Fruit fly (Drosophila melanogaster) whole organism, embryonic: ENCODE data around the gene CG12594.

Experiments
- Bgb ChIP-seq: fragments of 200-800 bp; sonication (Bioruptor generic); IDR thresholded peaks from 2 replicates; pipeline ENCODE4 v1.3.6; 2022; ENCODE audit warnings: missing biosample characterization, missing genetic modification characterization; ENCODE audit not compliant: partially characterized antibody
- CG10274 ChIP-seq: fragments of 200-800 bp; sonication (Bioruptor generic); optimal IDR thresholded peaks from 3 replicates; lab custom pipeline; 2017; ENCODE audit warnings: missing biosample characterization, mild to moderate bottlenecking, missing genetic modification characterization
- CG10959 ChIP-seq: fragments of 200-800 bp; sonication (Bioruptor generic); IDR thresholded peaks from 2 replicates; pipeline ENCODE4 v1.3.6; 2022; ENCODE audit warnings: missing biosample characterization, missing genetic modification characterization
- CG12391 ChIP-seq: fragments of 200-800 bp; sonication (Bioruptor generic); optimal IDR thresholded peaks from 3 replicates; lab custom pipeline; 2018; ENCODE audit warnings: missing biosample characterization, mild to moderate bottlenecking, missing genetic modification characterization, moderate library complexity
- CG14441 ChIP-seq: fragments of 200-800 bp; sonication (Bioruptor generic); IDR thresholded peaks from 2 replicates; pipeline ENCODE4 v1.3.6; 2022; ENCODE audit warnings: missing biosample characterization, missing genetic modification characterization
- CG15479 ChIP-seq: fragments of 200-800 bp; sonication (Bioruptor generic); optimal IDR thresholded peaks from 3 replicates; lab custom pipeline; 2019; ENCODE audit warnings: missing biosample characterization, mild to moderate bottlenecking, missing genetic modification characterization, moderate library complexity
- CG16779 ChIP-seq: fragments of 200-800 bp; sonication (Bioruptor generic); IDR thresholded peaks from 2 replicates; pipeline ENCODE4 v1.3.6; 2022; ENCODE audit warnings: missing biosample characterization, missing genetic modification characterization
- CG2889 ChIP-seq: fragments of 200-800 bp; sonication (Bioruptor generic); IDR thresholded peaks from 3 replicates; pipeline ENCODE4 v1.3.6; 2022; ENCODE audit warnings: missing biosample characterization, missing genetic modification characterization
- CG31365 ChIP-seq: fragments of 200-800 bp; sonication (Bioruptor generic); optimal IDR thresholded peaks from 2 replicates; lab custom pipeline; 2018; ENCODE audit warnings: missing biosample characterization, mild to moderate bottlenecking, missing genetic modification characterization
- CG34422 ChIP-seq: fragments of 200-800 bp; sonication (Bioruptor generic); IDR thresholded peaks from 3 replicates; pipeline ENCODE4 v1.3.6; 2022; ENCODE audit warnings: missing biosample characterization, missing genetic modification characterization
- CG3838 ChIP-seq: fragments of 200-800 bp; sonication (Bioruptor generic); optimal IDR thresholded peaks from 3 replicates; lab custom pipeline; 2016; ENCODE audit warnings: missing biosample characterization, missing genetic modification characterization
- CG4730 ChIP-seq: fragments of 200-800 bp; sonication (Bioruptor generic); IDR thresholded peaks from 2 replicates; pipeline ENCODE4 v1.3.6; 2022; ENCODE audit warnings: missing biosample characterization, missing genetic modification characterization
- CG6175 ChIP-seq: fragments of 200-800 bp; sonication (Bioruptor generic); IDR thresholded peaks from 3 replicates; pipeline ENCODE4 v1.3.6; 2022; ENCODE audit warnings: missing biosample characterization, missing genetic modification characterization
- CG6791 ChIP-seq: fragments of 200-800 bp; sonication (Bioruptor generic); IDR thresholded peaks from 3 replicates; pipeline ENCODE4 v1.3.6; 2022; ENCODE audit warnings: missing biosample characterization, missing genetic modification characterization; ENCODE audit not compliant: partially characterized antibody
- CG8089 ChIP-seq: fragments of 200-800 bp; sonication (Bioruptor generic); optimal IDR thresholded peaks from 3 replicates; lab custom pipeline; 2016; ENCODE audit warnings: missing biosample characterization, missing genetic modification characterization
- CG8290 ChIP-seq, 3 experiments: fragments of 200-800 bp; sonication (Bioruptor generic); optimal IDR thresholded peaks; 2 replicates each; lab custom pipeline; 2016 to 2019; ENCODE audit warnings: missing biosample characterization in 3 of 3, missing genetic modification characterization in 3 of 3, mild to moderate bottlenecking in 2 of 3, moderate library complexity in 1 of 3
- CG8765 ChIP-seq: fragments of 200-800 bp; sonication (Bioruptor generic); IDR thresholded peaks from 2 replicates; pipeline ENCODE4 v1.3.6; 2022; ENCODE audit warnings: missing biosample characterization, missing genetic modification characterization
- Dbx ChIP-seq: fragments of 200-800 bp; sonication (Bioruptor generic); IDR thresholded peaks from 3 replicates; pipeline ENCODE4 v1.3.6; 2022; ENCODE audit warnings: missing biosample characterization, missing genetic modification characterization
- Drgx ChIP-seq: fragments of 200-800 bp; sonication (Bioruptor generic); IDR thresholded peaks from 2 replicates; pipeline ENCODE4 v1.3.6; 2022; ENCODE audit warnings: missing biosample characterization, missing genetic modification characterization
- E2f1 ChIP-seq: fragments of 200-800 bp; sonication (Bioruptor generic); IDR thresholded peaks from 2 replicates; pipeline ENCODE4 v1.3.6; 2022; ENCODE audit warnings: missing biosample characterization, missing genetic modification characterization
- E2f2 ChIP-seq: fragments of 200-800 bp; sonication (Bioruptor generic); IDR thresholded peaks from 2 replicates; pipeline ENCODE4 v1.3.6; 2022; ENCODE audit warnings: missing biosample characterization, missing genetic modification characterization
- Ets65A ChIP-seq: fragments of 200-800 bp; sonication (Bioruptor generic); peaks from one replicate; lab custom pipeline; 2016; ENCODE audit warnings: missing biosample characterization, missing genetic modification characterization
- Gug ChIP-seq: fragments of 200-800 bp; sonication (Bioruptor generic); IDR thresholded peaks from 4 replicates; pipeline ENCODE4 v1.3.6; 2022; ENCODE audit warnings: missing biosample characterization, missing genetic modification characterization
- HLHmδ ChIP-seq: fragments of 200-800 bp; sonication (Bioruptor generic); optimal IDR thresholded peaks from 2 replicates; lab custom pipeline; 2018; ENCODE audit warnings: missing biosample characterization, mild to moderate bottlenecking, missing genetic modification characterization, moderate library complexity
- Med ChIP-seq: fragments of 200-800 bp; sonication (Bioruptor generic); peaks from one replicate; lab custom pipeline; 2016; ENCODE audit warnings: missing biosample characterization, missing genetic modification characterization, mild to moderate bottlenecking, inconsistent platforms, moderate library complexity
- Opbp ChIP-seq: fragments of 200-800 bp; sonication (Bioruptor generic); IDR thresholded peaks from 3 replicates; pipeline ENCODE4 v1.3.6; 2022; ENCODE audit warnings: missing biosample characterization, missing genetic modification characterization; ENCODE audit not compliant: partially characterized antibody
- Sry-β ChIP-seq: fragments of 200-800 bp; sonication (Bioruptor generic); optimal IDR thresholded peaks from 2 replicates; lab custom pipeline; 2018; ENCODE audit warnings: missing biosample characterization, mild to moderate bottlenecking, missing genetic modification characterization, moderate library complexity
- Xrp1 ChIP-seq: fragments of 200-800 bp; sonication (Bioruptor generic); IDR thresholded peaks from 2 replicates; pipeline ENCODE4 v1.3.6; 2022; ENCODE audit warnings: missing biosample characterization, missing genetic modification characterization
- al ChIP-seq: fragments of 200-800 bp; sonication (Bioruptor generic); IDR thresholded peaks from 2 replicates; pipeline ENCODE4 v1.3.6; 2022; ENCODE audit warnings: missing biosample characterization, missing genetic modification characterization
- amos ChIP-seq: fragments of 200-800 bp; sonication (Bioruptor generic); IDR thresholded peaks from 2 replicates; pipeline ENCODE4 v1.3.6; 2022; ENCODE audit warnings: missing biosample characterization, missing genetic modification characterization; ENCODE audit not compliant: partially characterized antibody
- ara ChIP-seq: fragments of 200-800 bp; sonication (Bioruptor generic); IDR thresholded peaks from 2 replicates; pipeline ENCODE4 v1.3.6; 2022; ENCODE audit warnings: missing biosample characterization, missing genetic modification characterization
- bbx ChIP-seq: fragments of 200-800 bp; sonication (Bioruptor generic); IDR thresholded peaks from 2 replicates; pipeline ENCODE4 v1.3.6; 2022; ENCODE audit warnings: missing biosample characterization, missing genetic modification characterization; ENCODE audit not compliant: partially characterized antibody
- cg ChIP-seq: fragments of 200-800 bp; sonication (Bioruptor generic); optimal IDR thresholded peaks from 3 replicates; lab custom pipeline; 2019; ENCODE audit warnings: missing biosample characterization, mild to moderate bottlenecking, missing genetic modification characterization, moderate library complexity
- chinmo ChIP-seq: fragments of 200-800 bp; sonication (Bioruptor generic); IDR thresholded peaks from 4 replicates; pipeline ENCODE4 v1.3.6; 2022; ENCODE audit warnings: missing biosample characterization, missing genetic modification characterization; ENCODE audit not compliant: partially characterized antibody
- ci ChIP-seq: fragments of 200-800 bp; sonication (Bioruptor generic); IDR thresholded peaks from 3 replicates; pipeline ENCODE4 v1.3.6; 2022; ENCODE audit warnings: missing biosample characterization, missing genetic modification characterization
- exex ChIP-seq: fragments of 200-800 bp; sonication (Bioruptor generic); optimal IDR thresholded peaks from 4 replicates; lab custom pipeline; 2018; ENCODE audit warnings: missing biosample characterization, mild to moderate bottlenecking, missing genetic modification characterization, moderate library complexity
- gem ChIP-seq: fragments of 200-800 bp; sonication (Bioruptor generic); optimal IDR thresholded peaks from 2 replicates; lab custom pipeline; 2019; ENCODE audit warnings: missing biosample characterization, mild to moderate bottlenecking, missing genetic modification characterization, moderate library complexity
- ken ChIP-seq: fragments of 200-800 bp; sonication (Bioruptor generic); IDR thresholded peaks from 3 replicates; pipeline ENCODE4 v1.3.6; 2022; ENCODE audit warnings: missing biosample characterization, missing genetic modification characterization
- kni ChIP-seq: fragments of 200-800 bp; sonication (Bioruptor generic); optimal IDR thresholded peaks from 3 replicates; lab custom pipeline; 2017; ENCODE audit warnings: mild to moderate bottlenecking, missing biosample characterization, missing genetic modification reagents, missing genetic modification characterization
- lov ChIP-seq, 2 experiments: fragments of 200-800 bp in 1 of 2; fragments of >200 bp in 1 of 2; sonication (Bioruptor generic) in 1 of 2; IDR thresholded peaks in 1 of 2; optimal IDR thresholded peaks in 1 of 2; 2 replicates in 1 of 2; 3 replicates in 1 of 2; pipeline versions ENCODE4 v1.3.6 to Lab custom; 2017 to 2022; ENCODE audit warnings: missing biosample characterization in 1 of 2, missing genetic modification characterization in 1 of 2
- otp ChIP-seq: fragments of 200-800 bp; sonication (Bioruptor generic); IDR thresholded peaks from 3 replicates; pipeline ENCODE4, ENCODE4 v1.3.6; 2022; ENCODE audit warnings: missing biosample characterization, missing genetic modification characterization
- sisA ChIP-seq: fragments of 200-800 bp; sonication (Bioruptor generic); IDR thresholded peaks from 2 replicates; pipeline ENCODE4 v1.3.6; 2022; ENCODE audit warnings: missing biosample characterization, missing genetic modification characterization
- slbo ChIP-seq: fragments of 200-800 bp; sonication (Bioruptor generic); IDR thresholded peaks from 2 replicates; pipeline ENCODE4 v1.3.6; 2022; ENCODE audit warnings: missing biosample characterization, missing genetic modification characterization
- sna ChIP-seq: fragments of 200-800 bp; sonication (Bioruptor generic); IDR thresholded peaks from 2 replicates; pipeline ENCODE4 v1.3.6; 2022; ENCODE audit warnings: missing biosample characterization, missing genetic modification characterization; ENCODE audit not compliant: partially characterized antibody

CG12594 gene

dm6 chr3R:11778012-11778865, 56.7 kb downstream of the CG12594 start (continued):
- TF ChIP-seq lov (optimal IDR thresholded peaks at IDR 0.05; lab: Kevin White, UChicago) (no peak), lov (GFP tag; IDR thresholded peaks at IDR 0.05; lab: Robert Waterston, UW) (0 out of 3 replicates have a peak, but pooled peaks have one; percentile 67)

- TF ChIP-seq chinmo (peak; percentile 85; the same call in 2 of the 4 replicates), Opbp (GFP tag; lab: Robert Waterston, UW) (peak; percentile 34; the same call in 1 of the 3 replicates), E2f1 (GFP tag; lab: Robert Waterston, UW) (no peak), CG2889 (GFP tag; lab: Robert Waterston, UW) (no peak), CG6175 (0 out of 3 replicates have a peak, but pooled peaks have one; percentile 9), ken (no peak), CG8765 (GFP tag; lab: Robert Waterston, UW) (peak; percentile 49; the same call in 1 of the 2 replicates), Ets65A (GFP tag; lab: Kevin White, UChicago) (peak; percentile 69), CG4730 (GFP tag; lab: Robert Waterston, UW) (0 out of 2 replicates have a peak, but pooled peaks have one; percentile 5), CG16779 (GFP tag; lab: Robert Waterston, UW) (0 out of 2 replicates have a peak, but pooled peaks have one; percentile 35), gem (tag; lab: Kevin White, UChicago) (no peak), cg (GFP tag; lab: Kevin White, UChicago) (peak; percentile 3), Sry-β (GFP tag; lab: Kevin White, UChicago) (no peak), Bgb (peak; percentile 36), kni (GFP tag; lab: Kevin White, UChicago) (peak; percentile 49), CG15479 (GFP tag; lab: Kevin White, UChicago) (peak; percentile 98), CG8290 (GFP tag; optimal IDR thresholded peaks at IDR 0.05; lab: Kevin White, UChicago) (no peak), CG8290 (tag; optimal IDR thresholded peaks at IDR 0.05; lab: Kevin White, UChicago) (peak in 1 of 2 experiments; percentile 56), CG8089 (no peak), amos (peak; percentile 25; the same call in 1 of the 2 replicates), Xrp1 (GFP tag; lab: Robert Waterston, UW) (0 out of 2 replicates have a peak, but pooled peaks have one; percentile 4), al (no peak), CG10959 (GFP tag; lab: Robert Waterston, UW) (0 out of 2 replicates have a peak, but pooled peaks have one; percentile 14), ara (0 out of 2 replicates have a peak, but pooled peaks have one; percentile 19), Med (peak; percentile 84), bbx (GFP tag; lab: Robert Waterston, UW) (0 out of 2 replicates have a peak, but pooled peaks have one; percentile 20), CG31365 (tag; lab: Kevin White, UChicago) (no peak), otp (GFP tag; lab: Robert Waterston, UW) (0 out of 3 replicates have a peak, but pooled peaks have one; percentile 5), ci (GFP tag; lab: Robert Waterston, UW) (peak; percentile 83), Gug (GFP tag; lab: Robert Waterston, UW) (peak; percentile 63; the same call in 3 of the 4 replicates), HLHmδ (GFP tag; lab: Kevin White, UChicago) (peak; percentile 42), CG12391 (tag; lab: Kevin White, UChicago) (no peak), CG10274 (GFP tag; lab: Kevin White, UChicago) (peak; percentile 96), CG34422 (peak; percentile 40; the same call in 1 of the 3 replicates), slbo (GFP tag; lab: Robert Waterston, UW) (peak; percentile 28; the same call in 1 of the 2 replicates), Dbx (GFP tag; lab: Robert Waterston, UW) (0 out of 3 replicates have a peak, but pooled peaks have one; percentile 9), Drgx (GFP tag; lab: Robert Waterston, UW) (peak; percentile 57; the same call in 1 of the 2 replicates), E2f2 (GFP tag; lab: Robert Waterston, UW) (0 out of 2 replicates have a peak, but pooled peaks have one; percentile 6), CG6791 (GFP tag; lab: Robert Waterston, UW) (0 out of 3 replicates have a peak, but pooled peaks have one; percentile 25), CG3838 (GFP tag; lab: Kevin White, UChicago) (no peak), sna (GFP tag; lab: Robert Waterston, UW) (0 out of 2 replicates have a peak, but pooled peaks have one; percentile 20), CG14441 (GFP tag; lab: Robert Waterston, UW) (peak; percentile 21; the same call in 1 of the 2 replicates), sisA (peak; percentile 37; the same call in 1 of the 2 replicates), exex (no peak)
Measured at dm6 chr3R:11778879-11779278, 57.3 kb downstream of the CG12594 start.
